Worm (Caenorhabditis elegans) whole organism, L4 larva: ENCODE measurements around the gene ZK792.5.

Source experiments
- F49E8.2 ChIP-seq: sonication (generic microtip); optimal IDR thresholded peaks from 2 replicates; lab custom pipeline; 2016; ENCODE audit warnings: missing compliant biosample characterization, mild to moderate bottlenecking, missing genetic modification characterization, borderline replicate concordance
- T20F7.1 ChIP-seq: fragments of 200-800 bp; sonication (Bioruptor generic); optimal IDR thresholded peaks from 2 replicates; lab custom pipeline; 2018; ENCODE audit warnings: mild to moderate bottlenecking, missing genetic modification characterization, missing compliant biosample characterization
- Y5F2A.4 ChIP-seq: fragments of 200-800 bp; sonication (Bioruptor generic); optimal IDR thresholded peaks from 2 replicates; lab custom pipeline; 2018; ENCODE audit warnings: mild to moderate bottlenecking, missing genetic modification characterization, missing compliant biosample characterization
- aha-1 ChIP-seq: fragments of 150-350 bp; peaks from one replicate; lab custom pipeline; 2014; ENCODE audit warnings: missing biosample characterization, missing genetic modification characterization
- attf-4 ChIP-seq: sonication (generic microtip); optimal IDR thresholded peaks from 3 replicates; lab custom pipeline; 2017; ENCODE audit warnings: missing biosample characterization, missing genetic modification characterization
- ces-1 ChIP-seq: fragments of 150-350 bp; sonication (generic microtip); optimal IDR thresholded peaks from 4 replicates; lab custom pipeline; 2014; ENCODE audit warnings: missing biosample characterization, missing genetic modification reagents, missing genetic modification characterization
- cey-2 ChIP-seq: sonication (generic microtip); optimal IDR thresholded peaks from 3 replicates; lab custom pipeline; 2017; ENCODE audit warnings: missing genetic modification characterization, mild to moderate bottlenecking, missing compliant biosample characterization, antibody characterized with exemption, borderline replicate concordance; ENCODE audit not compliant: insufficient read depth
- ctbp-1 ChIP-seq: fragments of 200-800 bp; sonication (Bioruptor generic); IDR thresholded peaks from 2 replicates; pipeline ENCODE4 v1.3.6; 2022; ENCODE audit warnings: missing genetic modification reagents, missing genetic modification characterization, missing compliant biosample characterization
- daf-16 ChIP-seq, 3 experiments: sonication (generic microtip); optimal IDR thresholded peaks; 2 replicates each; lab custom pipeline; 2016 to 2017; ENCODE audit warnings: missing genetic modification characterization in 3 of 3, missing genetic modification reagents in 3 of 3, mild to moderate bottlenecking in 2 of 3, missing compliant biosample characterization in 2 of 3, missing biosample characterization in 1 of 3, moderate library complexity in 1 of 3
- daf-8 ChIP-seq: fragments of 200-800 bp; sonication (Bioruptor generic); IDR thresholded peaks from 2 replicates; pipeline ENCODE4 v1.3.6; 2022; ENCODE audit warnings: missing genetic modification characterization, missing compliant biosample characterization
- fos-1 ChIP-seq: fragments of 150-350 bp; optimal IDR thresholded peaks from 2 replicates; lab custom pipeline; 2014; ENCODE audit warnings: missing biosample characterization, missing genetic modification characterization
- hif-1 ChIP-seq, 2 experiments: sonication (generic microtip); optimal IDR thresholded peaks; 2 replicates each; lab custom pipeline; 2016 to 2017; ENCODE audit warnings: missing compliant biosample characterization in 2 of 2, missing genetic modification characterization in 2 of 2, missing genetic modification reagents in 2 of 2, missing genotype in 2 of 2, mild to moderate bottlenecking in 1 of 2
- hlh-11 ChIP-seq: fragments of 200-800 bp; sonication (Bioruptor generic); optimal IDR thresholded peaks from 2 replicates; lab custom pipeline; 2018; ENCODE audit warnings: mild to moderate bottlenecking, missing genetic modification characterization, missing compliant biosample characterization
- hlh-30 ChIP-seq: sonication (generic microtip); optimal IDR thresholded peaks from 2 replicates; lab custom pipeline; 2017; ENCODE audit warnings: antibody characterized with exemption, mild to moderate bottlenecking, missing genetic modification characterization, missing compliant biosample characterization; ENCODE audit not compliant: insufficient read depth
- lin-13 ChIP-seq: fragments of 150-350 bp; optimal IDR thresholded peaks from 2 replicates; lab custom pipeline; 2014; ENCODE audit warnings: missing biosample characterization, missing genetic modification reagents, missing genetic modification characterization
- lin-29 ChIP-seq: fragments of 200-800 bp; sonication (Bioruptor generic); IDR thresholded peaks from 2 replicates; pipeline ENCODE4 v1.3.6; 2022; ENCODE audit warnings: missing genetic modification reagents, missing genetic modification characterization, missing compliant biosample characterization
- madf-5 ChIP-seq, 2 experiments: fragments of 200-800 bp; sonication (Bioruptor generic); IDR thresholded peaks; 2 replicates each; pipeline ENCODE4 v1.3.6; 2022; ENCODE audit warnings: missing compliant biosample characterization in 2 of 2, missing genetic modification characterization in 2 of 2
- madf-9 ChIP-seq: fragments of 200-800 bp; sonication (Bioruptor generic); conservative IDR thresholded peaks from 2 replicates; pipeline ENCODE4 v1.3.6; 2022; ENCODE audit warnings: missing genetic modification reagents, missing genetic modification characterization, missing compliant biosample characterization
- mes-2 ChIP-seq: sonication (generic microtip); optimal IDR thresholded peaks from 2 replicates; lab custom pipeline; 2016; ENCODE audit warnings: missing genotype, mild to moderate bottlenecking, missing genetic modification characterization, missing compliant biosample characterization; ENCODE audit not compliant: poor library complexity, severe bottlenecking
- mxl-2 ChIP-seq: fragments of 200-800 bp; sonication (Bioruptor generic); conservative IDR thresholded peaks from 2 replicates; pipeline ENCODE4 v1.3.6; 2022; ENCODE audit warnings: missing genetic modification reagents, missing genetic modification characterization, missing compliant biosample characterization
- mxl-3 ChIP-seq: fragments of 200-800 bp; sonication (Bioruptor generic); optimal IDR thresholded peaks from 2 replicates; lab custom pipeline; 2018; ENCODE audit warnings: mild to moderate bottlenecking, missing genetic modification characterization, missing compliant biosample characterization
- nhr-102 ChIP-seq: sonication (generic microtip); optimal IDR thresholded peaks from 2 replicates; lab custom pipeline; 2016; ENCODE audit warnings: mild to moderate bottlenecking, missing genetic modification characterization, moderate library complexity, missing compliant biosample characterization
- nhr-28 ChIP-seq: fragments of 150-350 bp; optimal IDR thresholded peaks from 2 replicates; lab custom pipeline; 2014; ENCODE audit warnings: missing biosample characterization, missing genetic modification characterization
- nhr-48 ChIP-seq: sonication (generic microtip); optimal IDR thresholded peaks from 2 replicates; lab custom pipeline; 2016; ENCODE audit warnings: mild to moderate bottlenecking, missing genetic modification characterization, missing compliant biosample characterization
- php-3 ChIP-seq: fragments of 200-800 bp; sonication (Bioruptor generic); IDR thresholded peaks from 2 replicates; pipeline ENCODE4 v1.3.6; 2022; ENCODE audit warnings: missing genetic modification reagents, missing genetic modification characterization, missing compliant biosample characterization
- set-16 ChIP-seq: fragments of 200-800 bp; sonication (Bioruptor generic); IDR thresholded peaks from 2 replicates; pipeline ENCODE4 v1.3.6; 2022; ENCODE audit warnings: missing genetic modification reagents, missing genetic modification characterization, missing compliant biosample characterization
- spr-1 ChIP-seq: sonication (generic microtip); optimal IDR thresholded peaks from 2 replicates; lab custom pipeline; 2016; ENCODE audit warnings: mild to moderate bottlenecking, missing genetic modification characterization, missing compliant biosample characterization
- tag-97 ChIP-seq: fragments of 200-800 bp; sonication (Bioruptor generic); IDR thresholded peaks from 2 replicates; pipeline ENCODE4 v1.3.6; 2022; ENCODE audit warnings: missing genetic modification characterization, missing compliant biosample characterization
- tra-1 ChIP-seq: fragments of 200-800 bp; sonication (Bioruptor generic); IDR thresholded peaks from 2 replicates; pipeline ENCODE4 v1.3.6; 2022; ENCODE audit warnings: missing genetic modification reagents, missing genetic modification characterization, missing compliant biosample characterization
- unc-62 ChIP-seq, 3 experiments: fragments of 150-350 bp in 1 of 3; sonication (generic microtip); optimal IDR thresholded peaks in 2 of 3; peaks in 1 of 3; 1 replicate in 1 of 3; 2 replicates in 2 of 3; lab custom pipeline; 2014 to 2017; ENCODE audit warnings: missing biosample characterization in 3 of 3, missing genetic modification characterization in 3 of 3, missing genetic modification reagents in 3 of 3, missing genotype in 1 of 3
- ztf-7 ChIP-seq: fragments of 150-350 bp; optimal IDR thresholded peaks from 2 replicates; lab custom pipeline; 2014; ENCODE audit warnings: missing biosample characterization, missing genetic modification characterization

The ZK792.5 gene

DNA sequence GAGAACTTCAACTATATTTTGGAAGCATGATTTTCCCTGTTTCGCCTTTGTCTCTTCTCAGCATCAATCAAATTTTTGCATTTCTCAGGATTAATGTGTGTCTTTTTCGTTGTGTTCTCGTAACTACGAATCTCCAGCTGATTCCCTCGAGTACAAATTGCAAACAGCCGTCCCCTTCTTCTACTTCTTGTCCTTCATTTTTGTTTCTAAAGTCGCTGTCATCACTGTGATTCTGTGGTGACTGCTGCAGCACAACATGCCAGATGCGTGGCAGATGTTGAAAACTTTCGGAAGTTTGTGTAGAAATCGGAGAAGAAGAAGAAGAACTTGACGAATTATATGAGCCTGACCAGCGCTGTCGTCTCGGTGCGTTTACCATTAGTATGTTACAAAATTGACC, 25.4 kb upstream of the ZK792.5 start:
- TF ChIP-seq unc-62 (GFP tag; optimal IDR thresholded peaks at IDR 0.05 in 1 of 2; lab: Kevin White, UChicago) (no peak), unc-62 (tag; optimal IDR thresholded peaks at IDR 0.05; lab: Kevin White, UChicago) (no peak), T20F7.1 (no peak), nhr-102 (tag; lab: Kevin White, UChicago) (no peak), attf-4 (no peak), tra-1 (GFP tag; lab: Robert Waterston, UW) (no peak), mxl-2 (no peak)

DNA sequence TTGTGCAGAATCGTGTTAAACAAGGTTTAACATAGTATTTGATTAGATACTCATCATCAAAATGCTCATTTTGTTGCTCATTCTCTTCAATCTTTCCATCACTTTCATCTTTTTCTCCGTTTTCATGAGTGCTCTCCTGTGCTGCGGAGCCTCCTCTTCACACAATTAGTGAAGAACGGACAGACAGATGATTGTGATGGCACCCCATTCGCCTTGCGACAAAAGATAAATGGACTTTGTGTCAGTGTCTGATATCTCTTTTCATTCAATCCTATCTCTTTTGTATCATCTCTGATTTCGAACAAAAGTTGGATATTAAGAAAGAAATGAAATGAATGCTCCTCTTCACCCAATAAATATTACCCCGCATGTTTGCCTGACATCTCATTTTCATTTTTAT, 22.4 kb upstream of the ZK792.5 start:
- no peak for TF ChIP-seq tag-97
- TF ChIP-seq daf-16 (GFP tag; optimal IDR thresholded peaks at IDR 0.05; lab: Kevin White, UChicago) = peak in 1 of 2 experiments; percentile 22
- TF ChIP-seq daf-16 (tag; optimal IDR thresholded peaks at IDR 0.05; lab: Kevin White, UChicago) = no peak
- no peak for TF ChIP-seq mxl-2
- TF ChIP-seq lin-13 (GFP tag; lab: Kevin White, UChicago) = no peak
- no peak for TF ChIP-seq spr-1 (tag; lab: Kevin White, UChicago)
- peak in 1 of 2 experiments; percentile 49 for TF ChIP-seq unc-62 (GFP tag; optimal IDR thresholded peaks at IDR 0.05 in 1 of 2; lab: Kevin White, UChicago)
- no peak for TF ChIP-seq unc-62 (tag; optimal IDR thresholded peaks at IDR 0.05; lab: Kevin White, UChicago)
- TF ChIP-seq ces-1 (GFP tag; lab: Kevin White, UChicago) = no peak
- no peak for TF ChIP-seq Y5F2A.4
- TF ChIP-seq hlh-11 (tag; lab: Kevin White, UChicago) = peak; percentile 9

DNA sequence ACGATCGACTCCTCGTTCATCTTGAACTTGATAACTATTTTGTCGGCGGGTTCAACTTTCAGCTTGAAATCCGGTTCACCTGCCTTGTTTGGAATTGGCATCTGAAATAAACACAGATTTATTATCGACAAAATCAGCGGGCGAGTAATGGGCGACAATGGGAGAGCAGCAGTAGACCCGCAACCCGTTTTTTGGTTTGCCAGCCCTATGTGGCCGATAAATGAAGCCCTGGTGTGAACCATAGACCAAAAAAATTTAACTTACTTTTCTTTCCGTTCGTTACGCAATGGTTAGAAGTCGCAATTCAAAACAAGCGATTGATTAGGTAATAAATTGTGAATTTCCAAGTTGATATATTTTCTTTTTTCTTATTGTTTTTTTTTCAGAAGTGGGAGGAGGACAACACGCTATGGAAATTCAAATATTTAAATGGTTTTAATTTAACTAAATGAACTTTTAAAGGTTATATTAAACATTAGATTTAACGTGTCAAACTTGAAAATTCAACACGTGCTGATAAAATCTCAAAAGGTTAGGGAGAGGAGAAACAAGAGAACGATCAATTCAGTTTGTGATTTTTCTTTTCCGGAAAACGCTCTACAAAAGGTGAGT, 15.9 kb upstream of the ZK792.5 start, which contains the start of the genes T22B3.3 and alg-3:
Gene T22B3.3, minus strand, starts transcription at position 101 of the 612 bp plus-strand sequence.
Gene alg-3, plus strand, starts transcription at position 562 of the 612 bp plus-strand sequence.
- no peak for TF ChIP-seq mxl-2
- TF ChIP-seq hif-1 (tag; optimal IDR thresholded peaks at IDR 0.05; lab: Kevin White, UChicago) = no peak
- no peak for TF ChIP-seq ctbp-1
- no peak for TF ChIP-seq php-3 (GFP tag; lab: Robert Waterston, UW)
- TF ChIP-seq attf-4 = no peak
- no peak for TF ChIP-seq set-16
- no peak for TF ChIP-seq nhr-28
- no peak for TF ChIP-seq mes-2 (tag; lab: Kevin White, UChicago)
- TF ChIP-seq nhr-48 = no peak

DNA sequence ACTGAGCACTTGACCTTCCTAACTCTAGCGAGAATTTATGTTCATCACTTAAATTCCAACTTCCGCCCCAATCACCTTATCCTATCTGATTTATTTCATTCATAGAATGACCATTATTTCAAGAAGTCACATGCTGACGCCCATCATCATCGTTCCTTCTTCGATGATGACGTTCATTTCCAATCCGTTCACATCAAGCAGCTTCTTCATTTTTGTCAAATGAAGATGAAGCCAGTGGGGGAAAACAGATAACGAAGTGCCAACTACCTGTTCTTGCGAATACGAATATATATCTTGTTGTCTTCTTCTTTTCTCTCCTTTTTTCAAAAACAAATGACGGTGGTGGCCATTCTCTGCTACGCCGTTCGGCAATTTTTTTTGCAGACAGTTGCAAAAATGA, 14.0 kb upstream of the ZK792.5 start:
- TF ChIP-seq cey-2 (tag; lab: Kevin White, UChicago) = no peak
- TF ChIP-seq unc-62 (GFP tag; optimal IDR thresholded peaks at IDR 0.05 in 1 of 2; lab: Kevin White, UChicago) = peak in 1 of 2 experiments; percentile 33
- no peak for TF ChIP-seq unc-62 (tag; optimal IDR thresholded peaks at IDR 0.05; lab: Kevin White, UChicago)
- TF ChIP-seq nhr-48 = peak; percentile 12
- peak; percentile 19 for TF ChIP-seq hlh-30
- TF ChIP-seq madf-5 (GFP tag; IDR thresholded peaks at IDR 0.05; lab: Robert Waterston, UW) = no peak
- peak; percentile 16 for TF ChIP-seq nhr-28
- peak; percentile 79 for TF ChIP-seq aha-1 (tag; lab: Kevin White, UChicago)
- peak; percentile 47 for TF ChIP-seq hlh-11 (tag; lab: Kevin White, UChicago)

DNA sequence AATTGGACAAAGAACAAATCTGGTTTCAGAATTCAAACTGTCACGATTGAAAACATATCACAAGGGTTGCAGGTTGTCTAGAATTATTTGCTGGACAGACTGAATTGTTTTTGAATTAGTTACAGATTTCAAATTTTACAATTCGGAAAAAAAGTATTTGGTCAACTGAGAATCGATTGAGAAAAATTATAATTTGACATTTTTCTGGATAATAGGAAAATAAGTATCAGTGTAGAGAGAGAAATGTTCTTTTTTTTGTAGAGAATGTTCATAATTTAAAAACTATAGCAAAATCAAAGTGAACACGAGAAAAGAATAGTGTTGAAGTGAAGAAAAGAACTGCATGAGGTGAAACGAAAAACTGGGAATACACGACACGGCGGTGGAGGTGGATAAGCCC, 12.8 kb upstream of the ZK792.5 start, which contains the start of gene dpy-20:
Gene dpy-20, minus strand, starts transcription at position 101 of the 400 bp plus-strand sequence.
- TF ChIP-seq hlh-30 (no peak), lin-29 (GFP tag; lab: Robert Waterston, UW) (no peak), fos-1 (tag; lab: Kevin White, UChicago) (no peak), ztf-7 (tag; lab: Kevin White, UChicago) (no peak), madf-9 (no peak)

DNA sequence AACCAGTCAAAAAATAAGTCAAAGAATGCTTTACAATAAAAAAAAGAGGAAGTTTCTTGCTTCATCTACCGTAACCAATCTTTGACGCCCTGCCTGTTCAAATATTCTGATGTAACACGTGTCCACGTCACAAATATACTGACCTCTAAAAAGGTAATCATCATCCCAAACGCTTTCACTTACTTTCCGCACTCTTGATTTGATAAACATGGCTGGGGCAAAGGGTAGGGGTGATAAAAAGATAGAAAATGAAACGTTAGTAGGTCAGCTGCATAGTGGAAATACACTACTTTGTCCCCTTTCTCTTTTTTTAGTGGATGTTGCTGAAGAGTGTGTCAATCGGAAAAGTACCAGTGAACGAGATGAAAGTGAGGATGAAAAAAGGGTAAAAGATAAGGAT, 12.2 kb upstream of the ZK792.5 start:
- TF ChIP-seq F49E8.2 (no peak), hlh-30 (peak; percentile 20), nhr-28 (peak; percentile 4), unc-62 (GFP tag; optimal IDR thresholded peaks at IDR 0.05 in 1 of 2; lab: Kevin White, UChicago) (peak in 1 of 2 experiments; percentile 16), unc-62 (tag; optimal IDR thresholded peaks at IDR 0.05; lab: Kevin White, UChicago) (no peak), mxl-3 (GFP tag; lab: Kevin White, UChicago) (peak; percentile 58), daf-8 (GFP tag; lab: Robert Waterston, UW) (no peak)
